Fruit fly (Drosophila melanogaster): ENCODE measurements around the gene CG32820.

dm6 chrX:21632213-21632612, 17.2 kb upstream of the CG32820 start:
- TF ChIP-seq EcR (GFP tag; optimal IDR thresholded peaks at IDR 0.05) (no peak), Snoo (tag; optimal IDR thresholded peaks at IDR 0.05) (no peak), CG13204 (GFP tag; optimal IDR thresholded peaks at IDR 0.05) (no peak), Pif1A (GFP tag; optimal IDR thresholded peaks at IDR 0.05) (no peak), CG14655 (GFP tag; optimal IDR thresholded peaks at IDR 0.05) (no peak), CG8159 (tag; optimal IDR thresholded peaks at IDR 0.05) (no peak), CG10348 (GFP tag; IDR thresholded peaks at IDR 0.05) (no peak), CG4496 (GFP tag; IDR thresholded peaks at IDR 0.05) (no peak), CG17806 (tag; optimal IDR thresholded peaks at IDR 0.05) (no peak), gl (tag; optimal IDR thresholded peaks at IDR 0.05) (no peak), rn (GFP tag; IDR thresholded peaks at IDR 0.05) (no peak), Ets98B (GFP tag; IDR thresholded peaks at IDR 0.05) (no peak), CG9948 (tag; optimal IDR thresholded peaks at IDR 0.05) (no peak), CG15710 (tag; optimal IDR thresholded peaks at IDR 0.05) (no peak)

Data from whole organism, pupa.